Worm (Caenorhabditis elegans) whole organism, L4 larva: ENCODE measurements around the gene flcn-1.

ENCODE experiments used
- F10B5.3 ChIP-seq: sonication (generic microtip); optimal IDR thresholded peaks from 2 replicates; lab custom pipeline; 2016; ENCODE audit warnings: mild to moderate bottlenecking, missing genetic modification characterization, missing compliant biosample characterization
- T20F7.1 ChIP-seq: fragments of 200-800 bp; sonication (Bioruptor generic); optimal IDR thresholded peaks from 2 replicates; lab custom pipeline; 2018; ENCODE audit warnings: mild to moderate bottlenecking, missing genetic modification characterization, missing compliant biosample characterization
- T26A8.4 ChIP-seq: fragments of 200-800 bp; sonication (Bioruptor generic); IDR thresholded peaks from 2 replicates; pipeline ENCODE4 v1.3.6; 2022; ENCODE audit warnings: missing genetic modification characterization, missing compliant biosample characterization
- Y105C5A.15 ChIP-seq: fragments of 200-800 bp; sonication (Bioruptor generic); IDR thresholded peaks from 2 replicates; pipeline ENCODE4 v1.3.6; 2022; ENCODE audit warnings: missing genetic modification characterization, missing compliant biosample characterization
- ZK546.5 ChIP-seq, 2 experiments: sonication (generic microtip); optimal IDR thresholded peaks; 2 replicates each; lab custom pipeline; 2017; ENCODE audit warnings: missing biosample characterization in 2 of 2, missing genetic modification characterization in 2 of 2
- aha-1 ChIP-seq: fragments of 150-350 bp; peaks from one replicate; lab custom pipeline; 2014; ENCODE audit warnings: missing biosample characterization, missing genetic modification characterization
- ama-1 ChIP-seq: fragments of 150-350 bp; optimal IDR thresholded peaks from 2 replicates; lab custom pipeline; 2014; ENCODE audit warnings: inconsistent platforms, mixed read lengths
- arid-1 ChIP-seq: fragments of 200-800 bp; sonication (Bioruptor generic); conservative IDR thresholded peaks from 2 replicates; pipeline ENCODE4 v1.3.6; 2022; ENCODE audit warnings: missing genetic modification reagents, missing genetic modification characterization, missing compliant biosample characterization
- attf-4 ChIP-seq: sonication (generic microtip); optimal IDR thresholded peaks from 3 replicates; lab custom pipeline; 2017; ENCODE audit warnings: missing biosample characterization, missing genetic modification characterization
- ceh-20 ChIP-seq: fragments of 200-800 bp; sonication (Bioruptor generic); IDR thresholded peaks from 2 replicates; pipeline ENCODE4 v1.3.6; 2022; ENCODE audit warnings: missing genetic modification reagents, missing genetic modification characterization, missing compliant biosample characterization
- ceh-32 ChIP-seq: sonication (generic microtip); optimal IDR thresholded peaks from 2 replicates; lab custom pipeline; 2016; ENCODE audit warnings: mild to moderate bottlenecking, missing genetic modification characterization, missing compliant biosample characterization; ENCODE audit not compliant: poor library complexity
- ceh-44 ChIP-seq: fragments of 200-800 bp; sonication (Bioruptor generic); IDR thresholded peaks from 2 replicates; pipeline ENCODE4 v1.3.6; 2022; ENCODE audit warnings: missing genetic modification reagents, missing genetic modification characterization, missing compliant biosample characterization
- ceh-82 ChIP-seq: sonication (generic microtip); optimal IDR thresholded peaks from 2 replicates; lab custom pipeline; 2017; ENCODE audit warnings: missing biosample characterization, missing genetic modification characterization
- daf-12 ChIP-seq: fragments of 150-350 bp; optimal IDR thresholded peaks from 2 replicates; lab custom pipeline; 2014; ENCODE audit warnings: missing biosample characterization, missing genetic modification reagents, missing genetic modification characterization
- daf-16 ChIP-seq, 3 experiments: sonication (generic microtip); optimal IDR thresholded peaks; 2 replicates each; lab custom pipeline; 2016 to 2017; ENCODE audit warnings: missing genetic modification characterization in 3 of 3, missing genetic modification reagents in 3 of 3, mild to moderate bottlenecking in 2 of 3, missing compliant biosample characterization in 2 of 3, missing biosample characterization in 1 of 3, moderate library complexity in 1 of 3
- dmd-6 ChIP-seq: fragments of 200-800 bp; sonication (Bioruptor generic); IDR thresholded peaks from 2 replicates; pipeline ENCODE4 v1.3.6; 2022; ENCODE audit warnings: missing genetic modification reagents, missing genetic modification characterization, missing compliant biosample characterization
- dpl-1 ChIP-seq: fragments of 150-350 bp; optimal IDR thresholded peaks from 2 replicates; lab custom pipeline; 2014; ENCODE audit warnings: missing biosample characterization, missing genetic modification reagents, missing genetic modification characterization
- duxl-1 ChIP-seq: sonication (generic microtip); optimal IDR thresholded peaks from 2 replicates; lab custom pipeline; 2016; ENCODE audit warnings: mild to moderate bottlenecking, missing genetic modification characterization, moderate library complexity, missing compliant biosample characterization; ENCODE audit not compliant: poor library complexity
- dve-1 ChIP-seq: sonication (generic microtip); optimal IDR thresholded peaks from 2 replicates; lab custom pipeline; 2017; ENCODE audit warnings: antibody characterized with exemption, mild to moderate bottlenecking, missing genetic modification characterization, missing compliant biosample characterization; ENCODE audit not compliant: insufficient read depth
- fkh-10 ChIP-seq: fragments of 150-350 bp; optimal IDR thresholded peaks from 2 replicates; lab custom pipeline; 2014; ENCODE audit warnings: missing biosample characterization, missing genetic modification reagents, missing genetic modification characterization
- fos-1 ChIP-seq: fragments of 150-350 bp; optimal IDR thresholded peaks from 2 replicates; lab custom pipeline; 2014; ENCODE audit warnings: missing biosample characterization, missing genetic modification characterization
- hlh-11 ChIP-seq: fragments of 200-800 bp; sonication (Bioruptor generic); optimal IDR thresholded peaks from 2 replicates; lab custom pipeline; 2018; ENCODE audit warnings: mild to moderate bottlenecking, missing genetic modification characterization, missing compliant biosample characterization
- hmg-1.1 ChIP-seq: fragments of 200-800 bp; sonication (Bioruptor generic); IDR thresholded peaks from 2 replicates; pipeline ENCODE4 v1.3.6; 2022; ENCODE audit warnings: missing genetic modification reagents, missing genetic modification characterization, missing compliant biosample characterization
- jun-1 ChIP-seq: fragments of 150-350 bp; optimal IDR thresholded peaks from 2 replicates; lab custom pipeline; 2014; ENCODE audit warnings: missing biosample characterization, missing genetic modification reagents, missing genetic modification characterization
- lim-7 ChIP-seq: fragments of 200-800 bp; sonication (Bioruptor generic); IDR thresholded peaks from 2 replicates; pipeline ENCODE4 v1.3.6; 2022; ENCODE audit warnings: missing genetic modification characterization, missing compliant biosample characterization
- lin-1 ChIP-seq: fragments of 200-800 bp; sonication (Bioruptor generic); IDR thresholded peaks from 2 replicates; pipeline ENCODE4 v1.3.6; 2022; ENCODE audit warnings: missing genetic modification reagents, missing genetic modification characterization, missing compliant biosample characterization
- lin-13 ChIP-seq: fragments of 150-350 bp; optimal IDR thresholded peaks from 2 replicates; lab custom pipeline; 2014; ENCODE audit warnings: missing biosample characterization, missing genetic modification reagents, missing genetic modification characterization
- lsy-2 ChIP-seq, 2 experiments: fragments of 150-350 bp in 1 of 2; sonication (generic microtip) in 1 of 2; optimal IDR thresholded peaks; 2 replicates each; lab custom pipeline; 2014 to 2017; ENCODE audit warnings: missing biosample characterization in 2 of 2, missing genetic modification characterization in 2 of 2
- madf-9 ChIP-seq: fragments of 200-800 bp; sonication (Bioruptor generic); conservative IDR thresholded peaks from 2 replicates; pipeline ENCODE4 v1.3.6; 2022; ENCODE audit warnings: missing genetic modification reagents, missing genetic modification characterization, missing compliant biosample characterization
- mdl-1 ChIP-seq, 2 experiments: fragments of 150-350 bp in 1 of 2; sonication (generic microtip) in 1 of 2; optimal IDR thresholded peaks; 2 replicates each; lab custom pipeline; 2014 to 2017; ENCODE audit warnings: missing biosample characterization in 2 of 2, missing genetic modification characterization in 2 of 2
- mep-1 ChIP-seq: fragments of 150-350 bp; sonication (generic microtip); optimal IDR thresholded peaks from 3 replicates; lab custom pipeline; 2014; ENCODE audit warnings: missing biosample characterization, missing genetic modification characterization
- mes-2 ChIP-seq: sonication (generic microtip); optimal IDR thresholded peaks from 2 replicates; lab custom pipeline; 2016; ENCODE audit warnings: missing genotype, mild to moderate bottlenecking, missing genetic modification characterization, missing compliant biosample characterization; ENCODE audit not compliant: poor library complexity, severe bottlenecking
- mxl-3 ChIP-seq: fragments of 200-800 bp; sonication (Bioruptor generic); optimal IDR thresholded peaks from 2 replicates; lab custom pipeline; 2018; ENCODE audit warnings: mild to moderate bottlenecking, missing genetic modification characterization, missing compliant biosample characterization
- nhr-10 ChIP-seq: fragments of 150-350 bp; optimal IDR thresholded peaks from 2 replicates; lab custom pipeline; 2014; ENCODE audit warnings: missing biosample characterization, missing genetic modification characterization
- nhr-102 ChIP-seq: sonication (generic microtip); optimal IDR thresholded peaks from 2 replicates; lab custom pipeline; 2016; ENCODE audit warnings: mild to moderate bottlenecking, missing genetic modification characterization, moderate library complexity, missing compliant biosample characterization
- nhr-11 ChIP-seq: fragments of 150-350 bp; optimal IDR thresholded peaks from 2 replicates; lab custom pipeline; 2014; ENCODE audit warnings: missing biosample characterization, missing genetic modification characterization
- nhr-25 ChIP-seq: sonication (generic microtip); optimal IDR thresholded peaks from 2 replicates; lab custom pipeline; 2017; ENCODE audit warnings: missing genetic modification characterization, mild to moderate bottlenecking, missing compliant biosample characterization, antibody characterized with exemption, moderate library complexity, borderline replicate concordance; ENCODE audit not compliant: insufficient read depth
- nhr-28 ChIP-seq: fragments of 150-350 bp; optimal IDR thresholded peaks from 2 replicates; lab custom pipeline; 2014; ENCODE audit warnings: missing biosample characterization, missing genetic modification characterization
- nhr-41 ChIP-seq: fragments of 200-800 bp; sonication (Bioruptor generic); IDR thresholded peaks from 2 replicates; pipeline ENCODE4 v1.3.6; 2022; ENCODE audit warnings: missing genetic modification reagents, missing genetic modification characterization, missing compliant biosample characterization
- nhr-77 ChIP-seq: fragments of 150-350 bp; optimal IDR thresholded peaks from 2 replicates; lab custom pipeline; 2014; ENCODE audit warnings: missing biosample characterization, missing genetic modification characterization
- php-3 ChIP-seq: fragments of 200-800 bp; sonication (Bioruptor generic); IDR thresholded peaks from 2 replicates; pipeline ENCODE4 v1.3.6; 2022; ENCODE audit warnings: missing genetic modification reagents, missing genetic modification characterization, missing compliant biosample characterization
- pqm-1 ChIP-seq: sonication (generic microtip); optimal IDR thresholded peaks from 2 replicates; lab custom pipeline; 2017; ENCODE audit warnings: missing biosample characterization, missing genetic modification characterization
- snpc-1.2 ChIP-seq: fragments of 200-800 bp; sonication (Bioruptor generic); IDR thresholded peaks from 2 replicates; pipeline ENCODE4 v1.3.6; 2022; ENCODE audit warnings: missing genetic modification reagents, missing genetic modification characterization, missing compliant biosample characterization
- spr-1 ChIP-seq: sonication (generic microtip); optimal IDR thresholded peaks from 2 replicates; lab custom pipeline; 2016; ENCODE audit warnings: mild to moderate bottlenecking, missing genetic modification characterization, missing compliant biosample characterization
- unc-39 ChIP-seq: sonication (generic microtip); optimal IDR thresholded peaks from 2 replicates; lab custom pipeline; 2017; ENCODE audit warnings: missing biosample characterization, missing genetic modification characterization
- zfp-3 ChIP-seq: fragments of 200-800 bp; sonication (Bioruptor generic); conservative IDR thresholded peaks from 2 replicates; pipeline ENCODE4 v1.3.6; 2022; ENCODE audit warnings: missing genetic modification reagents, missing genetic modification characterization, missing compliant biosample characterization

The flcn-1 gene

ce11 chrII:6919363-6919851, 9.2 kb upstream of the flcn-1 start, which contains the start of gene B0252.1:
Gene B0252.1, plus strand, starts transcription at chrII:6919680.
- peak; percentile 31 for TF ChIP-seq nhr-102
- TF ChIP-seq spr-1 (tag; lab: Kevin White, UChicago): no peak
- peak; percentile 68 for TF ChIP-seq hlh-11
- no peak for TF ChIP-seq daf-16 (GFP tag; optimal IDR thresholded peaks at IDR 0.05; lab: Kevin White, UChicago)
- TF ChIP-seq daf-16 (tag; optimal IDR thresholded peaks at IDR 0.05; lab: Kevin White, UChicago): peak; percentile 25
- TF ChIP-seq nhr-77: peak; percentile 27
- TF ChIP-seq aha-1 (tag; lab: Kevin White, UChicago): peak; percentile 13
- TF ChIP-seq nhr-28 (tag; lab: Kevin White, UChicago): peak; percentile 97
- TF ChIP-seq nhr-25: no peak
- peak; percentile 95 for TF ChIP-seq php-3 (GFP tag; lab: Robert Waterston, UW)
- no peak for TF ChIP-seq ceh-32 (tag; lab: Kevin White, UChicago)
- TF ChIP-seq lin-13 (GFP tag; lab: Kevin White, UChicago): no peak
- peak; percentile 56 for TF ChIP-seq pqm-1 (tag; lab: Kevin White, UChicago)
- no peak for TF ChIP-seq duxl-1 (tag; lab: Kevin White, UChicago)
- TF ChIP-seq ama-1: no peak
- no peak for TF ChIP-seq unc-39 (tag; lab: Kevin White, UChicago)
- TF ChIP-seq nhr-10: no peak
- TF ChIP-seq mxl-3: peak; percentile 20
- TF ChIP-seq nhr-11: no peak
- peak; percentile 30; the same call in 1 of the 2 replicates for TF ChIP-seq dmd-6

- TF ChIP-seq mdl-1 (tag; optimal IDR thresholded peaks at IDR 0.05; lab: Kevin White, UChicago) (no peak), ceh-32 (tag; lab: Kevin White, UChicago) (no peak), fos-1 (no peak), Y105C5A.15 (no peak), ceh-20 (GFP tag; lab: Robert Waterston, UW) (no peak), ceh-44 (GFP tag; lab: Robert Waterston, UW) (no peak), lim-7 (GFP tag; lab: Robert Waterston, UW) (no peak), daf-12 (tag; lab: Kevin White, UChicago) (no peak), mep-1 (tag; lab: Kevin White, UChicago) (no peak), attf-4 (tag; lab: Kevin White, UChicago) (no peak), ZK546.5 (tag; optimal IDR thresholded peaks at IDR 0.05; lab: Kevin White, UChicago) (no peak), dve-1 (tag; lab: Kevin White, UChicago) (no peak), nhr-41 (GFP tag; lab: Robert Waterston, UW) (no peak), ceh-82 (no peak), dmd-6 (no peak), mes-2 (tag; lab: Kevin White, UChicago) (no peak)
- TF ChIP-seq, all 104 proteins: peak for 0
Measured at ce11 chrII:6923792-6924191, 4.8 kb upstream of the flcn-1 start.

- no peak for TF ChIP-seq snpc-1.2 (GFP tag; lab: Robert Waterston, UW)
- peak; percentile 81 for TF ChIP-seq madf-9 (GFP tag; lab: Robert Waterston, UW)
Measured at ce11 chrII:6926054-6926453, 2.5 kb upstream of the flcn-1 start.

ce11 chrII:6926488-6926887, 2.1 kb upstream of the flcn-1 start:
- TF ChIP-seq T20F7.1 (GFP tag; lab: Kevin White, UChicago) (peak; percentile 64), nhr-102 (peak; percentile 47), madf-9 (GFP tag; lab: Robert Waterston, UW) (peak; percentile 31; the same call in 1 of the 2 replicates), nhr-25 (peak; percentile 14), F10B5.3 (tag; lab: Kevin White, UChicago) (peak; percentile 9), zfp-3 (GFP tag; lab: Robert Waterston, UW) (0 out of 2 replicates have a peak, but pooled peaks have one; percentile 16), T26A8.4 (no peak), lin-1 (GFP tag; lab: Robert Waterston, UW) (peak; percentile 73; the same call in 1 of the 2 replicates), lsy-2 (tag; optimal IDR thresholded peaks at IDR 0.05; lab: Kevin White, UChicago) (peak; percentile 46 to 79), ceh-32 (tag; lab: Kevin White, UChicago) (peak; percentile 0), fkh-10 (GFP tag; lab: Kevin White, UChicago) (peak; percentile 42), arid-1 (GFP tag; lab: Robert Waterston, UW) (peak; percentile 23; the same call in 1 of the 2 replicates), jun-1 (tag; lab: Kevin White, UChicago) (peak; percentile 44), dpl-1 (GFP tag; lab: Kevin White, UChicago) (peak; percentile 46), daf-16 (GFP tag; optimal IDR thresholded peaks at IDR 0.05; lab: Kevin White, UChicago) (peak; percentile 18 to 40), daf-16 (tag; optimal IDR thresholded peaks at IDR 0.05; lab: Kevin White, UChicago) (peak; percentile 69), hmg-1.1 (GFP tag; lab: Robert Waterston, UW) (peak; percentile 87)
